Worm (Caenorhabditis elegans) whole organism, late embryonic: ENCODE results near the gene dhs-19.
"Not testable (repeated sequence)": the region's sequence is repeated elsewhere in the genome, so short reads cannot be mapped to it uniquely, and the experiment has no call there.

ENCODE experiments used
- F13H6.1 ChIP-seq: sonication (generic microtip); optimal IDR thresholded peaks from 2 replicates; lab custom pipeline; 2016; ENCODE audit warnings: missing genetic modification characterization, missing compliant biosample characterization
- K09A11.1 ChIP-seq: sonication (generic microtip); optimal IDR thresholded peaks from 2 replicates; lab custom pipeline; 2017; ENCODE audit warnings: antibody characterized with exemption, mild to moderate bottlenecking, missing genetic modification characterization, missing compliant biosample characterization; ENCODE audit not compliant: insufficient read depth
- Y22D7AL.16 ChIP-seq: sonication (generic microtip); optimal IDR thresholded peaks from 2 replicates; lab custom pipeline; 2016; ENCODE audit warnings: missing genetic modification characterization, missing compliant biosample characterization
- ama-1 ChIP-seq: fragments of 150-350 bp; optimal IDR thresholded peaks from 2 replicates; lab custom pipeline; 2014
- ceh-14 ChIP-seq: sonication (generic microtip); optimal IDR thresholded peaks from 2 replicates; lab custom pipeline; 2016; ENCODE audit warnings: missing genotype, missing genetic modification characterization, missing compliant biosample characterization
- ceh-19 ChIP-seq: fragments of 200-800 bp; sonication (Bioruptor generic); optimal IDR thresholded peaks from 2 replicates; lab custom pipeline; 2018; ENCODE audit warnings: mild to moderate bottlenecking, missing genetic modification characterization, missing compliant biosample characterization
- ceh-2 ChIP-seq: sonication (generic microtip); optimal IDR thresholded peaks from 2 replicates; lab custom pipeline; 2016; ENCODE audit warnings: missing genotype, missing genetic modification characterization, missing compliant biosample characterization
- ceh-24 ChIP-seq: sonication (generic microtip); optimal IDR thresholded peaks from 2 replicates; lab custom pipeline; 2016; ENCODE audit warnings: mild to moderate bottlenecking, missing genetic modification characterization, missing compliant biosample characterization
- ceh-30 ChIP-seq: fragments of 150-350 bp; optimal IDR thresholded peaks from 2 replicates; lab custom pipeline; 2014; ENCODE audit warnings: missing biosample characterization, missing genetic modification characterization
- ceh-45 ChIP-seq: fragments of 200-800 bp; sonication (Bioruptor generic); IDR thresholded peaks from 2 replicates; pipeline ENCODE4 v1.3.6; 2022; ENCODE audit warnings: missing genetic modification reagents, missing genetic modification characterization, missing compliant biosample characterization
- ceh-48 ChIP-seq: sonication (generic microtip); optimal IDR thresholded peaks from 2 replicates; lab custom pipeline; 2016; ENCODE audit warnings: missing genetic modification characterization, inconsistent platforms, missing compliant biosample characterization
- ceh-6 ChIP-seq: fragments of 200-800 bp; sonication (Bioruptor generic); optimal IDR thresholded peaks from 2 replicates; lab custom pipeline; 2018; ENCODE audit warnings: mild to moderate bottlenecking, missing genetic modification characterization, missing compliant biosample characterization
- ceh-9 ChIP-seq: sonication (generic microtip); optimal IDR thresholded peaks from 2 replicates; lab custom pipeline; 2016; ENCODE audit warnings: mild to moderate bottlenecking, missing genetic modification characterization, inconsistent platforms, missing compliant biosample characterization
- ets-4 ChIP-seq: sonication (generic microtip); optimal IDR thresholded peaks from 2 replicates; lab custom pipeline; 2016; ENCODE audit warnings: missing genetic modification characterization, missing compliant biosample characterization
- eyg-1 ChIP-seq: sonication (generic microtip); optimal IDR thresholded peaks from 2 replicates; lab custom pipeline; 2016; ENCODE audit warnings: missing genotype, missing genetic modification characterization, missing compliant biosample characterization
- fax-1 ChIP-seq: sonication (generic microtip); optimal IDR thresholded peaks from 2 replicates; lab custom pipeline; 2016; ENCODE audit warnings: missing genotype, missing genetic modification characterization, missing compliant biosample characterization
- hlh-13 ChIP-seq: fragments of 200-800 bp; sonication (Bioruptor generic); optimal IDR thresholded peaks from 2 replicates; lab custom pipeline; 2018; ENCODE audit warnings: mild to moderate bottlenecking, missing genetic modification characterization, missing compliant biosample characterization
- hlh-30 ChIP-seq: sonication (generic microtip); optimal IDR thresholded peaks from 2 replicates; lab custom pipeline; 2017; ENCODE audit warnings: antibody characterized with exemption, missing genetic modification characterization, missing compliant biosample characterization; ENCODE audit not compliant: insufficient read depth
- hlh-6 ChIP-seq: sonication (generic microtip); optimal IDR thresholded peaks from 2 replicates; lab custom pipeline; 2016; ENCODE audit warnings: missing genotype, missing genetic modification characterization, missing compliant biosample characterization
- lim-6 ChIP-seq: sonication (generic microtip); optimal IDR thresholded peaks from 2 replicates; lab custom pipeline; 2016; ENCODE audit warnings: missing genetic modification characterization, missing compliant biosample characterization
- madf-2 ChIP-seq: sonication (generic microtip); optimal IDR thresholded peaks from 2 replicates; lab custom pipeline; 2017; ENCODE audit warnings: missing genetic modification characterization, missing compliant biosample characterization
- mec-3 ChIP-seq: sonication (generic microtip); optimal IDR thresholded peaks from 2 replicates; lab custom pipeline; 2016; ENCODE audit warnings: borderline replicate concordance, missing genetic modification characterization, missing compliant biosample characterization
- nhr-11 ChIP-seq: fragments of 150-350 bp; optimal IDR thresholded peaks from 2 replicates; lab custom pipeline; 2014; ENCODE audit warnings: missing biosample characterization, missing genetic modification characterization
- pat-9 ChIP-seq: fragments of 200-800 bp; sonication (Bioruptor generic); optimal IDR thresholded peaks from 2 replicates; lab custom pipeline; 2018; ENCODE audit warnings: mild to moderate bottlenecking, missing genetic modification characterization, moderate library complexity, missing compliant biosample characterization
- pha-2 ChIP-seq: sonication (generic microtip); optimal IDR thresholded peaks from 2 replicates; lab custom pipeline; 2017; ENCODE audit warnings: mild to moderate bottlenecking, missing genetic modification characterization, missing compliant biosample characterization
- pros-1 ChIP-seq: fragments of 150-350 bp; optimal IDR thresholded peaks from 2 replicates; lab custom pipeline; 2014; ENCODE audit warnings: missing biosample characterization, missing genetic modification reagents, missing genetic modification characterization
- ref-2 ChIP-seq: sonication (generic microtip); optimal IDR thresholded peaks from 2 replicates; lab custom pipeline; 2016; ENCODE audit warnings: missing genetic modification characterization, missing compliant biosample characterization
- sdc-2 ChIP-seq: sonication (generic microtip); optimal IDR thresholded peaks from 2 replicates; lab custom pipeline; 2016; ENCODE audit warnings: missing genotype, missing genetic modification characterization, missing compliant biosample characterization
- sox-2 ChIP-seq: fragments of 200-800 bp; sonication (Bioruptor generic); IDR thresholded peaks from 2 replicates; pipeline ENCODE4 v1.3.6; 2022; ENCODE audit warnings: missing genetic modification reagents, missing genetic modification characterization, missing compliant biosample characterization
- sox-4 ChIP-seq: sonication (generic microtip); optimal IDR thresholded peaks from 2 replicates; lab custom pipeline; 2017; ENCODE audit warnings: mild to moderate bottlenecking, missing genetic modification characterization, inconsistent platforms, missing compliant biosample characterization
- tbx-2 ChIP-seq: sonication (generic microtip); optimal IDR thresholded peaks from 2 replicates; lab custom pipeline; 2016; ENCODE audit warnings: missing genetic modification characterization, missing compliant biosample characterization
- ttx-3 ChIP-seq: sonication (generic microtip); optimal IDR thresholded peaks from 2 replicates; lab custom pipeline; 2016; ENCODE audit warnings: missing genetic modification reagents, missing genetic modification characterization, missing compliant biosample characterization
- unc-3 ChIP-seq, 2 experiments: fragments of 200-800 bp in 1 of 2; sonication (Bioruptor generic) in 1 of 2; sonication (generic microtip) in 1 of 2; conservative IDR thresholded peaks in 1 of 2; optimal IDR thresholded peaks in 1 of 2; 2 replicates each; pipeline versions ENCODE4 v1.3.6 to Lab custom; 2016 to 2022; ENCODE audit warnings: missing compliant biosample characterization in 2 of 2, missing genetic modification characterization in 2 of 2, missing genetic modification reagents in 1 of 2
- unc-42 ChIP-seq: sonication (generic microtip); optimal IDR thresholded peaks from 2 replicates; lab custom pipeline; 2016; ENCODE audit warnings: missing genotype, missing genetic modification characterization, missing compliant biosample characterization
- unc-55 ChIP-seq: sonication (generic microtip); optimal IDR thresholded peaks from 2 replicates; lab custom pipeline; 2017; ENCODE audit warnings: missing biosample characterization, missing genetic modification reagents, missing genetic modification characterization

dhs-19 gene

ce11 chrV:11488288-11488687, 2.0 kb downstream of the dhs-19 start:
- no peak for TF ChIP-seq ama-1
- no peak for TF ChIP-seq ceh-19 (GFP tag; lab: Kevin White, UChicago)
- TF ChIP-seq eyg-1 (tag; lab: Kevin White, UChicago), result no peak
- TF ChIP-seq ceh-30 (tag; lab: Kevin White, UChicago), result no peak
- no peak for TF ChIP-seq lim-6 (tag; lab: Kevin White, UChicago)

- TF ChIP-seq unc-3 (GFP tag; conservative IDR thresholded peaks at IDR 0.05; lab: Robert Waterston, UW) (no peak), unc-3 (tag; optimal IDR thresholded peaks at IDR 0.05; lab: Kevin White, UChicago) (no peak), ceh-45 (GFP tag; lab: Robert Waterston, UW) (no peak), ceh-48 (no peak), pha-2 (tag; lab: Kevin White, UChicago) (no peak), pros-1 (tag; lab: Kevin White, UChicago) (no peak), sdc-2 (no peak), unc-55 (GFP tag; lab: Kevin White, UChicago) (no peak), unc-42 (no peak), hlh-30 (tag; lab: Kevin White, UChicago) (no peak), ceh-9 (tag; lab: Kevin White, UChicago) (no peak), sox-2 (no peak), ttx-3 (no peak), pat-9 (tag; lab: Kevin White, UChicago) (no peak), hlh-6 (tag; lab: Kevin White, UChicago) (no peak), madf-2 (tag; lab: Kevin White, UChicago) (no peak), mec-3 (tag; lab: Kevin White, UChicago) (no peak)
- TF ChIP-seq, all 69 proteins: peak for 0
Measured at ce11 chrV:11486680-11487079, 3.6 kb downstream of the dhs-19 start, which contains the start of gene T11F9.10. Gene T11F9.10 (plus strand): TSS chrV:11486980.

- TF ChIP-seq tbx-2 (tag; lab: Kevin White, UChicago), result no peak
- no peak for TF ChIP-seq F13H6.1
- no peak for TF ChIP-seq ref-2 (tag; lab: Kevin White, UChicago)
- TF ChIP-seq ceh-14, result no peak
- no peak for TF ChIP-seq sdc-2
- no peak for TF ChIP-seq sox-2
- TF ChIP-seq K09A11.1 (tag; lab: Kevin White, UChicago), result no peak
- TF ChIP-seq nhr-11, result no peak
- TF ChIP-seq ceh-6, result no peak
- TF ChIP-seq sox-4, result no peak
- no peak for TF ChIP-seq fax-1
- no peak for TF ChIP-seq pat-9 (tag; lab: Kevin White, UChicago)
Measured at ce11 chrV:11485558-11485957, 4.7 kb downstream of the dhs-19 start, which contains the start of gene srh-1. Gene srh-1 (plus strand): TSS chrV:11485858.

- TF ChIP-seq ceh-2 (tag; lab: Kevin White, UChicago), result no peak
- no peak for TF ChIP-seq ets-4
- TF ChIP-seq unc-55 (GFP tag; lab: Kevin White, UChicago), result no peak
- no peak for TF ChIP-seq ttx-3
- TF ChIP-seq ceh-24, result no peak
- no peak for TF ChIP-seq Y22D7AL.16
Measured at ce11 chrV:11484404-11484803, 5.9 kb downstream of the dhs-19 start.

- TF ChIP-seq hlh-13 (GFP tag; lab: Kevin White, UChicago); ceh-14; ceh-6: not testable (repeated sequence)
- TF ChIP-seq, all 69 proteins: peak for 0; not testable (repeated sequence) for 69
Measured at ce11 chrV:11483580-11484092, 6.6 kb downstream of the dhs-19 start, which contains the start of gene col-157. Gene col-157 (plus strand): TSS chrV:11484042.
